Worm (Caenorhabditis elegans): ENCODE data around the gene C49F5.5.

C49F5.5 gene

ce11 chrX:11965663-11966304, 20.2 kb upstream of the C49F5.5 start, which contains the start of gene sams-1:
Gene sams-1, plus strand, starts transcription at chrX:11965962.
- TF ChIP-seq nhr-28 (tag; optimal IDR thresholded peaks at IDR 0.05) (no peak), elt-1 (tag; optimal IDR thresholded peaks at IDR 0.05; ENCODE audit: borderline replicate concordance, insufficient read depth) (peak; percentile 75)

ce11 chrX:11967034-11967433, 19.0 kb upstream of the C49F5.5 start:
- no peak for TF ChIP-seq nhr-2 (tag; optimal IDR thresholded peaks at IDR 0.05)
- TF ChIP-seq M03D4.4 (tag; optimal IDR thresholded peaks at IDR 0.05): no peak
- TF ChIP-seq unc-62 (GFP tag; optimal IDR thresholded peaks at IDR 0.05): no peak
- TF ChIP-seq ztf-11 (tag; optimal IDR thresholded peaks at IDR 0.05): no peak
- TF ChIP-seq snpc-4 (tag; optimal IDR thresholded peaks at IDR 0.05): no peak
- no peak for TF ChIP-seq mls-2 (tag; optimal IDR thresholded peaks at IDR 0.05)
- TF ChIP-seq nhr-12 (tag; optimal IDR thresholded peaks at IDR 0.05): no peak
- TF ChIP-seq bed-3 (GFP tag; optimal IDR thresholded peaks at IDR 0.05): no peak
- no peak for TF ChIP-seq ceh-83 (GFP tag; optimal IDR thresholded peaks at IDR 0.05)
- no peak for TF ChIP-seq sptf-1 (tag; optimal IDR thresholded peaks at IDR 0.05)
- no peak for TF ChIP-seq hlh-1 (tag; optimal IDR thresholded peaks at IDR 0.05)
- no peak for TF ChIP-seq lin-13 (tag; optimal IDR thresholded peaks at IDR 0.05)
- no peak for TF ChIP-seq ces-1 (GFP tag; optimal IDR thresholded peaks at IDR 0.05)
- TF ChIP-seq lsy-2 (tag; optimal IDR thresholded peaks at IDR 0.05): no peak

ce11 chrX:11968024-11968598, 17.9 kb upstream of the C49F5.5 start:
- TF ChIP-seq blmp-1 (tag; optimal IDR thresholded peaks at IDR 0.05) (no peak), M03D4.4 (tag; optimal IDR thresholded peaks at IDR 0.05) (no peak)

ce11 chrX:11969085-11969484, 16.9 kb upstream of the C49F5.5 start:
- TF ChIP-seq unc-39 (tag; optimal IDR thresholded peaks at IDR 0.05) (no peak), bed-3 (GFP tag; optimal IDR thresholded peaks at IDR 0.05) (no peak), mep-1 (tag; optimal IDR thresholded peaks at IDR 0.05) (no peak), snpc-4 (tag; optimal IDR thresholded peaks at IDR 0.05) (no peak), ceh-43 (GFP tag; optimal IDR thresholded peaks at IDR 0.05) (no peak), nhr-76 (tag; optimal IDR thresholded peaks at IDR 0.05) (no peak)

ce11 chrX:11969554-11969953, 16.4 kb upstream of the C49F5.5 start:
- TF ChIP-seq ceh-39 (tag; optimal IDR thresholded peaks at IDR 0.05): no peak
- TF ChIP-seq nhr-12 (tag; optimal IDR thresholded peaks at IDR 0.05): no peak
- TF ChIP-seq M03D4.4 (tag; optimal IDR thresholded peaks at IDR 0.05): no peak
- no peak for TF ChIP-seq mab-5 (tag; optimal IDR thresholded peaks at IDR 0.05)
- TF ChIP-seq bed-3 (GFP tag; optimal IDR thresholded peaks at IDR 0.05): no peak
- no peak for TF ChIP-seq mep-1 (tag; optimal IDR thresholded peaks at IDR 0.05)
- no peak for TF ChIP-seq nhr-76 (tag; optimal IDR thresholded peaks at IDR 0.05)
- no peak for TF ChIP-seq ztf-11 (tag; optimal IDR thresholded peaks at IDR 0.05)
- no peak for TF ChIP-seq unc-39 (tag; optimal IDR thresholded peaks at IDR 0.05)
- TF ChIP-seq elt-3 (tag; optimal IDR thresholded peaks at IDR 0.05): no peak
- TF ChIP-seq sem-2 (GFP tag; optimal IDR thresholded peaks at IDR 0.05): no peak

ce11 chrX:11971323-11971722, 14.7 kb upstream of the C49F5.5 start:
- TF ChIP-seq ces-1 (GFP tag; optimal IDR thresholded peaks at IDR 0.05): no peak
- TF ChIP-seq sptf-1 (tag; optimal IDR thresholded peaks at IDR 0.05): no peak
- TF ChIP-seq bed-3 (GFP tag; optimal IDR thresholded peaks at IDR 0.05): no peak

ce11 chrX:11974629-11975085, 11.3 kb upstream of the C49F5.5 start, which contains the start of gene set-6:
Gene set-6, minus strand, starts transcription at chrX:11974679.
- TF ChIP-seq ces-1 (GFP tag; optimal IDR thresholded peaks at IDR 0.05): peak; percentile 85
- peak; percentile 13 for TF ChIP-seq nhr-237 (tag; optimal IDR thresholded peaks at IDR 0.05)
- no peak for TF ChIP-seq pha-4 (tag; optimal IDR thresholded peaks at IDR 0.05)
- no peak for TF ChIP-seq flh-1 (GFP tag; optimal IDR thresholded peaks at IDR 0.05)
